Fruit fly (Drosophila melanogaster): ENCODE results near the gene brk.

brk gene

DNA sequence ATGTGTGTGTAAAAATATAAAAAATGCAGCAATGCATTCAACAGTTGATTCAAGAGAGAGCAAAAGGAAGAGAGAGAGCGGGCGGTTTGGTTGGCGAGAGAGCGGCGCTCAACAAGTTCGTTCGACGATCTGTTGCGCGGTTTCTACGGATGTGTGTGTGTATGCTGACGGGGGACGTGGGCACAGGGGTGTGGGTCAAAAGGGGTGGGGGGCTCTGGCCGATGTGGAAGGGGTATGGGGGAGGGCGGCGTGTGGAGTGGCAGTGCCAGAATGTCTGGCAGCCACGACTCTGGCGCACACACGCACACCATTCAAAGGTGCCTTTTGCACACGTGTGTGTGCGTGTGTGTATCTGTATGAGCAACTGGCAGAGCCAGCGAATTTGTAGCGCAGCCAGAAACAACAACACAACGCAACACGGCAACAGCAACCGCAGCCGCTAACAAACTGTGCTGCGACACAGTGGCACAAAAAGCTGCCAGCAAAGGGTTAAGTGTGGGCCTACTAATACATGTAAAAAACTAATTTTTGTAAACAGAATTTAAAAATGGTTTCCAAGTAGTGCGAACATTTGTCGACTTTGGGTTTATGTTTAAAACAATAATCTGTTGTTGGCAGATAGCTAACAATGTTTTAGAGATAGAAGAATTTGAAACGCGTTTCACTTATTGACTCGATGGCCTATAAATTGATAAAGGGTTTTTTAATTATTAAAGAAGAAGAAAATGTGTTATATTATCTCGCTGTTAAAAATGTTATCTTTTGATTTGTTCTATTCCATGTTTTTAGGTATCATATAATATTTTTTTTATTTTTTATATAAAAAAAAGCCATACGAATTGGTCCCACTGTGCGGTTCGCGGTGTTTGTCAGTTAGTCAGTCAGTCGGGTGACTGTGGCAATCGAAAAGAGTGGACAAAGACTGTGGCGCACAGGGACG lies 931 bp upstream of the brk start:
- TF ChIP-seq h (GFP tag; optimal IDR thresholded peaks at IDR 0.05) (peak; percentile 66), GATAd (GFP tag; optimal IDR thresholded peaks at IDR 0.05) (no peak), br (GFP tag; optimal IDR thresholded peaks at IDR 0.05) (peak; percentile 64), fru (GFP tag; optimal IDR thresholded peaks at IDR 0.05) (peak; percentile 77), woc (GFP tag; optimal IDR thresholded peaks at IDR 0.05) (peak; percentile 26), Abd-B (GFP tag; optimal IDR thresholded peaks at IDR 0.05) (no peak), dsf (GFP tag; optimal IDR thresholded peaks at IDR 0.05; ENCODE audit: borderline replicate concordance) (no peak), N (GFP tag; optimal IDR thresholded peaks at IDR 0.05) (peak; percentile 79), sage (GFP tag; optimal IDR thresholded peaks at IDR 0.05) (peak; percentile 16), sv (GFP tag; optimal IDR thresholded peaks at IDR 0.05) (peak; percentile 89), foxo (GFP tag; optimal IDR thresholded peaks at IDR 0.05) (peak in 1 of 2 experiments; percentile 72), Myc (optimal IDR thresholded peaks at IDR 0.05) (no peak), Jra (GFP tag; optimal IDR thresholded peaks at IDR 0.05) (no peak), brk (GFP tag; optimal IDR thresholded peaks at IDR 0.05) (no peak), CG9705 (GFP tag; optimal IDR thresholded peaks at IDR 0.05) (peak; percentile 67), Hnf4 (GFP tag; optimal IDR thresholded peaks at IDR 0.05) (peak; percentile 54), dl (GFP tag; optimal IDR thresholded peaks at IDR 0.05; ENCODE audit: insufficient read depth in 1 of 2, partially characterized antibody in 2 of 2) (peak; percentile 80 to 89), rgr (GFP tag; optimal IDR thresholded peaks at IDR 0.05) (peak; percentile 79), Rel (GFP tag; optimal IDR thresholded peaks at IDR 0.05) (peak; percentile 12), Rel (tag; optimal IDR thresholded peaks at IDR 0.05) (peak; percentile 27), lola (GFP tag; optimal IDR thresholded peaks at IDR 0.05) (no peak), tai (GFP tag; optimal IDR thresholded peaks at IDR 0.05) (no peak), ey (GFP tag; optimal IDR thresholded peaks at IDR 0.05) (peak; percentile 56), Dfd (GFP tag; optimal IDR thresholded peaks at IDR 0.05) (peak; percentile 59), dmrt93B (GFP tag; optimal IDR thresholded peaks at IDR 0.05) (peak; percentile 95), Mio (GFP tag; optimal IDR thresholded peaks at IDR 0.05) (no peak), jim (GFP tag; optimal IDR thresholded peaks at IDR 0.05) (no peak), Hr83 (GFP tag; optimal IDR thresholded peaks at IDR 0.05; ENCODE audit: poor library complexity, severe bottlenecking) (no peak), Dif (GFP tag; optimal IDR thresholded peaks at IDR 0.05; ENCODE audit: partially characterized antibody) (peak; percentile 74), usp (GFP tag; optimal IDR thresholded peaks at IDR 0.05) (no peak), psq (GFP tag; optimal IDR thresholded peaks at IDR 0.05) (peak; percentile 78), Sp1 (GFP tag; optimal IDR thresholded peaks at IDR 0.05) (peak; percentile 93), Hr78 (GFP tag; optimal IDR thresholded peaks at IDR 0.05) (no peak), OdsH (GFP tag; optimal IDR thresholded peaks at IDR 0.05) (peak; percentile 72), CG32264 (GFP tag; optimal IDR thresholded peaks at IDR 0.05) (peak; percentile 71), CrebA (GFP tag; optimal IDR thresholded peaks at IDR 0.05; ENCODE audit: borderline replicate concordance) (no peak), pan (optimal IDR thresholded peaks at IDR 0.05) (no peak), Vsx2 (GFP tag; optimal IDR thresholded peaks at IDR 0.05; ENCODE audit: partially characterized antibody) (peak; percentile 27), HLH106 (tag; optimal IDR thresholded peaks at IDR 0.05) (peak; percentile 93)

DNA sequence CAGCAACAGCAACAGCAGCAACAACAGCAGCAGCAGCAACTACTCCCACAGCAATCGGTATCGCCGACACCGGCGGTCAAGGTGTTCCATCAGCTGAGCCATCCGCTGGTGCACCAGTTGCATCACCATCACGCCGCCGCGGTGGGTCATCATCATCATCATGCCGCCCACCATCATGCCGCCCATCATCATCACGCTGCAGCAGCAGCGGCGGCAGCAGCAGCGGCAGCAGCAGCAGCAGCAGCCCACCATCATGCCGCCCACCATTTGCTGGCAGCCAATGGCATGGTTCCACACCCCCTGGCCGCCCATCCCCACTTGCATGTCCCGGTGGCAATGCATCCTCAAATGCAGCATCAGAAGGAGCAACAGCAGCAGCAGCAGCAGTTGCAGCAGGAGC lies 1.1 kb downstream of the brk start:
- TF ChIP-seq dmrt93B (GFP tag; optimal IDR thresholded peaks at IDR 0.05): no peak
- no peak for TF ChIP-seq sage (GFP tag; optimal IDR thresholded peaks at IDR 0.05)
- no peak for TF ChIP-seq foxo (GFP tag; optimal IDR thresholded peaks at IDR 0.05)
- TF ChIP-seq Myc (optimal IDR thresholded peaks at IDR 0.05): no peak
- no peak for TF ChIP-seq lola (GFP tag; optimal IDR thresholded peaks at IDR 0.05)
- no peak for TF ChIP-seq fru (GFP tag; optimal IDR thresholded peaks at IDR 0.05)
- no peak for TF ChIP-seq rgr (GFP tag; optimal IDR thresholded peaks at IDR 0.05)
- TF ChIP-seq CG32264 (GFP tag; optimal IDR thresholded peaks at IDR 0.05): no peak
- TF ChIP-seq h (GFP tag; optimal IDR thresholded peaks at IDR 0.05): no peak
- TF ChIP-seq Hr78 (GFP tag; optimal IDR thresholded peaks at IDR 0.05): no peak
- no peak for TF ChIP-seq dsf (GFP tag; optimal IDR thresholded peaks at IDR 0.05; ENCODE audit: borderline replicate concordance)
- no peak for TF ChIP-seq br (GFP tag; optimal IDR thresholded peaks at IDR 0.05)
- no peak for TF ChIP-seq Hr83 (GFP tag; optimal IDR thresholded peaks at IDR 0.05; ENCODE audit: poor library complexity, severe bottlenecking)
- no peak for TF ChIP-seq Dif (GFP tag; optimal IDR thresholded peaks at IDR 0.05; ENCODE audit: partially characterized antibody)
- no peak for TF ChIP-seq brk (GFP tag; optimal IDR thresholded peaks at IDR 0.05)
- no peak for TF ChIP-seq dl (GFP tag; optimal IDR thresholded peaks at IDR 0.05; ENCODE audit: insufficient read depth in 1 of 2, partially characterized antibody in 2 of 2)
- no peak for TF ChIP-seq tai (GFP tag; optimal IDR thresholded peaks at IDR 0.05)
- TF ChIP-seq Rel (GFP tag; optimal IDR thresholded peaks at IDR 0.05): no peak
- TF ChIP-seq Rel (tag; optimal IDR thresholded peaks at IDR 0.05): no peak

All from whole organism, wandering third instar larva.